Worm (Caenorhabditis elegans) whole organism, L3 larva: ENCODE measurements around the gene ZK945.6.

Experiments
- ZK546.5 ChIP-seq: sonication (generic microtip); optimal IDR thresholded peaks from 2 replicates; lab custom pipeline; 2017; ENCODE audit warnings: missing biosample characterization, missing genetic modification characterization
- ceh-28 ChIP-seq: fragments of 150-350 bp; optimal IDR thresholded peaks from 2 replicates; lab custom pipeline; 2014; ENCODE audit warnings: missing biosample characterization, missing genetic modification reagents, missing genetic modification characterization
- fkh-2 ChIP-seq: fragments of 150-350 bp; optimal IDR thresholded peaks from 2 replicates; lab custom pipeline; 2014; ENCODE audit warnings: missing biosample characterization, missing genetic modification reagents, missing genetic modification characterization
- fos-1 ChIP-seq: fragments of 150-350 bp; optimal IDR thresholded peaks from 2 replicates; lab custom pipeline; 2014; ENCODE audit warnings: missing biosample characterization, missing genetic modification characterization
- mdl-1 ChIP-seq: fragments of 150-350 bp; optimal IDR thresholded peaks from 2 replicates; lab custom pipeline; 2014; ENCODE audit warnings: missing biosample characterization, missing genetic modification characterization
- mml-1 ChIP-seq: fragments of 150-350 bp; sonication (generic microtip); optimal IDR thresholded peaks from 3 replicates; lab custom pipeline; 2014; ENCODE audit warnings: missing biosample characterization, missing genetic modification characterization
- nhr-23 ChIP-seq: fragments of 150-350 bp; optimal IDR thresholded peaks from 2 replicates; lab custom pipeline; 2014; ENCODE audit warnings: missing biosample characterization, missing genetic modification reagents, missing genetic modification characterization
- nhr-237 ChIP-seq: fragments of 150-350 bp; optimal IDR thresholded peaks from 2 replicates; lab custom pipeline; 2014; ENCODE audit warnings: missing biosample characterization, missing genetic modification characterization
- nhr-28 ChIP-seq: fragments of 150-350 bp; optimal IDR thresholded peaks from 2 replicates; lab custom pipeline; 2014; ENCODE audit warnings: missing biosample characterization, missing genetic modification characterization
- sea-2 ChIP-seq: fragments of 150-350 bp; sonication (generic microtip); optimal IDR thresholded peaks from 4 replicates; lab custom pipeline; 2014; ENCODE audit warnings: missing biosample characterization, missing genetic modification reagents, missing genetic modification characterization
- skn-1 ChIP-seq: fragments of 150-350 bp; optimal IDR thresholded peaks from 2 replicates; lab custom pipeline; 2014; ENCODE audit warnings: missing biosample characterization, missing genetic modification characterization
- unc-39 ChIP-seq: sonication (generic microtip); optimal IDR thresholded peaks from 4 replicates; lab custom pipeline; 2017; ENCODE audit warnings: missing biosample characterization, missing genetic modification characterization
- zag-1 ChIP-seq: fragments of 150-350 bp; optimal IDR thresholded peaks from 2 replicates; lab custom pipeline; 2014; ENCODE audit warnings: missing biosample characterization, missing genetic modification characterization

- TF ChIP-seq nhr-23 (no peak), unc-39 (no peak), skn-1 (tag; lab: Kevin White, UChicago) (no peak), mdl-1 (tag; lab: Kevin White, UChicago) (no peak), sea-2 (no peak), fos-1 (no peak), nhr-28 (tag; lab: Kevin White, UChicago) (no peak), ceh-28 (no peak), fkh-2 (tag; lab: Kevin White, UChicago) (no peak), ZK546.5 (no peak), mml-1 (no peak), nhr-237 (tag; lab: Kevin White, UChicago) (no peak), zag-1 (no peak)
Measured at ce11 chrII:10095224-10095623, 11.5 kb downstream of the ZK945.6 start.
